Fruit fly (Drosophila melanogaster) whole organism, embryonic: ENCODE data around the gene Mtp.

Experiments used
- Antp ChIP-seq: fragments of 200-800 bp; sonication (Bioruptor generic); optimal IDR thresholded peaks from 3 replicates; lab custom pipeline; 2016; ENCODE audit warnings: missing biosample characterization, missing genetic modification characterization
- CG12071 ChIP-seq: fragments of 200-800 bp; sonication (Bioruptor generic); optimal IDR thresholded peaks from 3 replicates; lab custom pipeline; 2018; ENCODE audit warnings: missing biosample characterization, mild to moderate bottlenecking, missing genetic modification characterization
- CG12391 ChIP-seq: fragments of 200-800 bp; sonication (Bioruptor generic); optimal IDR thresholded peaks from 3 replicates; lab custom pipeline; 2018; ENCODE audit warnings: missing biosample characterization, mild to moderate bottlenecking, missing genetic modification characterization, moderate library complexity
- CG14441 ChIP-seq: fragments of 200-800 bp; sonication (Bioruptor generic); IDR thresholded peaks from 2 replicates; pipeline ENCODE4 v1.3.6; 2022; ENCODE audit warnings: missing biosample characterization, missing genetic modification characterization
- CG17328 ChIP-seq: fragments of 200-800 bp; sonication (Bioruptor generic); IDR thresholded peaks from 2 replicates; pipeline ENCODE4 v1.3.6; 2022; ENCODE audit warnings: missing biosample characterization, missing genetic modification characterization
- CG18262 ChIP-seq: fragments of 200-800 bp; optimal IDR thresholded peaks from 3 replicates; lab custom pipeline; 2019; ENCODE audit warnings: missing biosample characterization, mild to moderate bottlenecking, missing genetic modification characterization, moderate library complexity
- CG3726 ChIP-seq: fragments of 200-800 bp; sonication (Bioruptor generic); IDR thresholded peaks from 3 replicates; pipeline ENCODE4, ENCODE4 v1.3.6; 2022; ENCODE audit warnings: missing biosample characterization, missing genetic modification characterization
- CG3995 ChIP-seq: fragments of 200-800 bp; sonication (Bioruptor generic); optimal IDR thresholded peaks from 3 replicates; lab custom pipeline; 2016; ENCODE audit warnings: missing biosample characterization, missing genetic modification characterization
- CG5245 ChIP-seq: fragments of 200-800 bp; sonication (Bioruptor generic); optimal IDR thresholded peaks from 3 replicates; lab custom pipeline; 2016; ENCODE audit warnings: missing biosample characterization, missing genetic modification characterization
- CG6254 ChIP-seq: fragments of 200-800 bp; sonication (Bioruptor generic); optimal IDR thresholded peaks from 3 replicates; lab custom pipeline; 2017; ENCODE audit warnings: mild to moderate bottlenecking, missing biosample characterization, missing genetic modification reagents, missing genetic modification characterization
- CG6272 ChIP-seq: fragments of 200-800 bp; sonication (Bioruptor generic); IDR thresholded peaks from 2 replicates; pipeline ENCODE4 v1.3.6; 2022; ENCODE audit warnings: missing biosample characterization, missing genetic modification characterization
- CG7987 ChIP-seq: fragments of 200-800 bp; sonication (Bioruptor generic); optimal IDR thresholded peaks from 2 replicates; lab custom pipeline; 2018; ENCODE audit warnings: missing biosample characterization, mild to moderate bottlenecking, missing genetic modification characterization, moderate library complexity
- CG8924 ChIP-seq: fragments of 200-800 bp; optimal IDR thresholded peaks from 3 replicates; lab custom pipeline; 2019; ENCODE audit warnings: missing biosample characterization, mild to moderate bottlenecking, missing genetic modification characterization, moderate library complexity
- CG8944 ChIP-seq: fragments of 200-800 bp; sonication (Bioruptor generic); optimal IDR thresholded peaks from 3 replicates; lab custom pipeline; 2016; ENCODE audit warnings: missing biosample characterization, missing genetic modification characterization
- CG9797 ChIP-seq: fragments of 200-800 bp; sonication (Bioruptor generic); optimal IDR thresholded peaks from 3 replicates; lab custom pipeline; 2018; ENCODE audit warnings: missing biosample characterization, mild to moderate bottlenecking, missing genetic modification characterization
- CHES-1-like ChIP-seq: fragments of 200-800 bp; sonication (Bioruptor generic); optimal IDR thresholded peaks from 2 replicates; lab custom pipeline; 2016; ENCODE audit warnings: missing biosample characterization, missing genetic modification characterization
- D ChIP-seq, 2 experiments: fragments of 200-800 bp in 1 of 2; fragments of >200 bp in 1 of 2; sonication (Bioruptor generic) in 1 of 2; optimal IDR thresholded peaks; 2 replicates in 1 of 2; 3 replicates in 1 of 2; lab custom pipeline; 2017; ENCODE audit warnings: mild to moderate bottlenecking in 1 of 2, missing biosample characterization in 1 of 2, missing genetic modification characterization in 1 of 2, missing genetic modification reagents in 1 of 2
- Dfd ChIP-seq, 2 experiments: fragments of >200 bp; optimal IDR thresholded peaks; 2 replicates each; lab custom pipeline; 2017; ENCODE audit warnings: missing biosample characterization in 2 of 2, missing genetic modification characterization in 2 of 2
- Eip74EF ChIP-seq, 2 experiments: fragments of 200-800 bp in 1 of 2; fragments of >200 bp in 1 of 2; sonication (Bioruptor generic) in 1 of 2; optimal IDR thresholded peaks; 2 replicates each; lab custom pipeline; 2017 to 2019; ENCODE audit warnings: missing biosample characterization in 2 of 2, missing genetic modification characterization in 2 of 2, mild to moderate bottlenecking in 1 of 2, moderate library complexity in 1 of 2
- Elba2 ChIP-seq: fragments of 200-800 bp; sonication (Bioruptor generic); optimal IDR thresholded peaks from 3 replicates; lab custom pipeline; 2016; ENCODE audit warnings: missing biosample characterization, missing genetic modification characterization
- Ets97D ChIP-seq: fragments of 200-800 bp; sonication (Bioruptor generic); optimal IDR thresholded peaks from 3 replicates; lab custom pipeline; 2016; ENCODE audit warnings: missing biosample characterization, missing genetic modification characterization
- Fer2 ChIP-seq: fragments of 200-800 bp; sonication (Bioruptor generic); optimal IDR thresholded peaks from 2 replicates; lab custom pipeline; 2018; ENCODE audit warnings: missing biosample characterization, mild to moderate bottlenecking, missing genetic modification characterization, moderate library complexity
- Jarid2 ChIP-seq: fragments of 200-800 bp; sonication (Bioruptor generic); optimal IDR thresholded peaks from 3 replicates; lab custom pipeline; 2017; ENCODE audit warnings: mild to moderate bottlenecking, missing biosample characterization, missing genetic modification reagents, missing genetic modification characterization
- Med ChIP-seq: fragments of 200-800 bp; sonication (Bioruptor generic); peaks from one replicate; lab custom pipeline; 2016; ENCODE audit warnings: missing biosample characterization, missing genetic modification characterization, mild to moderate bottlenecking, inconsistent platforms, moderate library complexity
- Nf-YB ChIP-seq: fragments of 200-800 bp; sonication (Bioruptor generic); optimal IDR thresholded peaks from 3 replicates; lab custom pipeline; 2019; ENCODE audit warnings: missing biosample characterization, mild to moderate bottlenecking, missing genetic modification characterization, moderate library complexity
- Scr ChIP-seq: fragments of 200-800 bp; sonication (Bioruptor generic); IDR thresholded peaks from 2 replicates; pipeline ENCODE4 v1.3.6; 2022; ENCODE audit warnings: missing biosample characterization, missing genetic modification characterization; ENCODE audit not compliant: partially characterized antibody
- Spps ChIP-seq: fragments of 200-800 bp; sonication (Bioruptor generic); optimal IDR thresholded peaks from 2 replicates; lab custom pipeline; 2018; ENCODE audit warnings: missing biosample characterization, mild to moderate bottlenecking, missing genetic modification characterization
- Stat92E ChIP-seq, 3 experiments: fragments of >200 bp in 2 of 3; fragments of 200-800 bp in 1 of 3; sonication (Bioruptor generic) in 1 of 3; optimal IDR thresholded peaks; 2 replicates each; lab custom pipeline; 2017 to 2019; ENCODE audit warnings: missing biosample characterization in 3 of 3, missing genetic modification characterization in 3 of 3, mild to moderate bottlenecking in 1 of 3, moderate library complexity in 1 of 3
- TFAM ChIP-seq: fragments of 200-800 bp; sonication (Bioruptor generic); optimal IDR thresholded peaks from 2 replicates; lab custom pipeline; 2017; ENCODE audit warnings: missing biosample characterization, missing genetic modification characterization, inconsistent platforms
- Xrp1 ChIP-seq: fragments of 200-800 bp; sonication (Bioruptor generic); IDR thresholded peaks from 2 replicates; pipeline ENCODE4 v1.3.6; 2022; ENCODE audit warnings: missing biosample characterization, missing genetic modification characterization
- bsh ChIP-seq, 2 experiments: fragments of 200-800 bp; sonication (Bioruptor generic); optimal IDR thresholded peaks; 2 replicates each; lab custom pipeline; 2017 to 2018; ENCODE audit warnings: mild to moderate bottlenecking in 2 of 2, missing biosample characterization in 2 of 2, missing genetic modification characterization in 2 of 2, moderate library complexity in 1 of 2
- chif ChIP-seq, 2 experiments: fragments of 200-800 bp; sonication (Bioruptor generic); optimal IDR thresholded peaks; 3 replicates each; lab custom pipeline; 2016; ENCODE audit warnings: missing biosample characterization in 2 of 2, missing genetic modification characterization in 2 of 2
- ci ChIP-seq: fragments of 200-800 bp; sonication (Bioruptor generic); IDR thresholded peaks from 3 replicates; pipeline ENCODE4 v1.3.6; 2022; ENCODE audit warnings: missing biosample characterization, missing genetic modification characterization
- dmrt11E ChIP-seq: fragments of 200-800 bp; sonication (Bioruptor generic); optimal IDR thresholded peaks from 3 replicates; lab custom pipeline; 2018; ENCODE audit warnings: missing biosample characterization, mild to moderate bottlenecking, missing genetic modification characterization, moderate library complexity
- gro ChIP-seq: fragments of 200-800 bp; sonication (Bioruptor generic); optimal IDR thresholded peaks from 2 replicates; lab custom pipeline; 2016; ENCODE audit warnings: missing biosample characterization, missing genetic modification characterization
- her ChIP-seq: fragments of 200-800 bp; sonication (Bioruptor generic); optimal IDR thresholded peaks from 2 replicates; lab custom pipeline; 2016; ENCODE audit warnings: missing biosample characterization, missing genetic modification characterization
- hth ChIP-seq: fragments of >200 bp; optimal IDR thresholded peaks from 2 replicates; lab custom pipeline; 2017; ENCODE audit warnings: inconsistent platforms
- jigr1 ChIP-seq: fragments of 200-800 bp; sonication (Bioruptor generic); IDR thresholded peaks from 3 replicates; pipeline ENCODE4 v1.3.6; 2022; ENCODE audit warnings: missing biosample characterization, missing genetic modification characterization
- jing ChIP-seq: fragments of 200-800 bp; sonication (Bioruptor generic); optimal IDR thresholded peaks from 2 replicates; lab custom pipeline; 2018; ENCODE audit warnings: missing biosample characterization, mild to moderate bottlenecking, missing genetic modification characterization
- knrl ChIP-seq: fragments of 200-800 bp; sonication (Bioruptor generic); IDR thresholded peaks from 3 replicates; pipeline ENCODE4 v1.3.6; 2022; ENCODE audit warnings: missing biosample characterization, missing genetic modification characterization; ENCODE audit not compliant: partially characterized antibody
- lbe ChIP-seq: fragments of 200-800 bp; sonication (Bioruptor generic); optimal IDR thresholded peaks from 2 replicates; lab custom pipeline; 2016; ENCODE audit warnings: missing biosample characterization, mild to moderate bottlenecking, missing genetic modification characterization
- mam ChIP-seq: fragments of 200-800 bp; sonication (Bioruptor generic); optimal IDR thresholded peaks from 3 replicates; lab custom pipeline; 2016; ENCODE audit warnings: missing biosample characterization, missing genetic modification characterization
- otp ChIP-seq: fragments of 200-800 bp; sonication (Bioruptor generic); IDR thresholded peaks from 3 replicates; pipeline ENCODE4, ENCODE4 v1.3.6; 2022; ENCODE audit warnings: missing biosample characterization, missing genetic modification characterization
- pros ChIP-seq: fragments of 200-800 bp; sonication (Bioruptor generic); optimal IDR thresholded peaks from 3 replicates; lab custom pipeline; 2019; ENCODE audit warnings: missing biosample characterization, mild to moderate bottlenecking, missing genetic modification characterization, moderate library complexity
- rib ChIP-seq: fragments of 200-800 bp; sonication (Bioruptor generic); IDR thresholded peaks from 2 replicates; pipeline ENCODE4 v1.3.6; 2022; ENCODE audit warnings: missing biosample characterization, missing genetic modification characterization
- sim ChIP-seq: fragments of 200-800 bp; sonication (Bioruptor generic); IDR thresholded peaks from 2 replicates; pipeline ENCODE4 v1.3.6; 2022; ENCODE audit warnings: missing biosample characterization, missing genetic modification characterization
- slp2 ChIP-seq: fragments of 200-800 bp; sonication (Bioruptor generic); optimal IDR thresholded peaks from 2 replicates; lab custom pipeline; 2016; ENCODE audit warnings: missing biosample characterization, missing genetic modification characterization
- stwl ChIP-seq: fragments of 200-800 bp; sonication (Bioruptor generic); optimal IDR thresholded peaks from 3 replicates; lab custom pipeline; 2018; ENCODE audit warnings: missing biosample characterization, mild to moderate bottlenecking, missing genetic modification characterization, moderate library complexity
- wdn ChIP-seq: fragments of 200-800 bp; sonication (Bioruptor generic); IDR thresholded peaks from 2 replicates; pipeline ENCODE4 v1.3.6; 2022; ENCODE audit warnings: missing biosample characterization, missing genetic modification characterization

The Mtp gene

dm6 chr2L:20881353-20882079 is 41.2 kb downstream of the Mtp start (continued):
- TF ChIP-seq CG3995 (GFP tag; lab: Kevin White, UChicago) (no peak), CG6254 (no peak), CG8924 (tag; lab: Kevin White, UChicago) (no peak), otp (GFP tag; lab: Robert Waterston, UW) (peak; percentile 48; the same call in 1 of the 3 replicates), Ets97D (GFP tag; lab: Kevin White, UChicago) (no peak), Stat92E (GFP tag; optimal IDR thresholded peaks at IDR 0.05; lab: Kevin White, UChicago) (no peak), jigr1 (GFP tag; lab: Robert Waterston, UW) (no peak), Scr (no peak), her (peak; percentile 39), Nf-YB (GFP tag; lab: Kevin White, UChicago) (no peak), CG5245 (GFP tag; lab: Kevin White, UChicago) (no peak), CG9797 (GFP tag; lab: Kevin White, UChicago) (no peak), bsh (GFP tag; optimal IDR thresholded peaks at IDR 0.05; lab: Kevin White, UChicago) (peak in 1 of 2 experiments; percentile 22), Fer2 (tag; lab: Kevin White, UChicago) (no peak), CG12071 (no peak), dmrt11E (tag; lab: Kevin White, UChicago) (no peak), Xrp1 (peak; percentile 37; the same call in 1 of the 2 replicates), CG7987 (GFP tag; lab: Kevin White, UChicago) (no peak), pros (no peak), Jarid2 (GFP tag; lab: Kevin White, UChicago) (no peak), D (optimal IDR thresholded peaks at IDR 0.05; lab: Kevin White, UChicago) (no peak), D (GFP tag; optimal IDR thresholded peaks at IDR 0.05; lab: Kevin White, UChicago) (no peak), TFAM (no peak), CG6272 (GFP tag; lab: Robert Waterston, UW) (no peak), lbe (GFP tag; lab: Kevin White, UChicago) (peak; percentile 29), CG8944 (GFP tag; lab: Kevin White, UChicago) (peak; percentile 40), CG3726 (GFP tag; lab: Robert Waterston, UW) (no peak), CHES-1-like (peak; percentile 9), Spps (tag; lab: Kevin White, UChicago) (no peak), hth (no peak), stwl (no peak), sim (no peak), CG18262 (tag; lab: Kevin White, UChicago) (peak; percentile 13), ci (GFP tag; lab: Robert Waterston, UW) (peak; percentile 60; the same call in 1 of the 3 replicates), Eip74EF (GFP tag; optimal IDR thresholded peaks at IDR 0.05; lab: Kevin White, UChicago) (peak in 1 of 2 experiments; percentile 83), knrl (GFP tag; lab: Robert Waterston, UW) (no peak), Med (GFP tag; lab: Kevin White, UChicago) (peak; percentile 94), Antp (GFP tag; lab: Kevin White, UChicago) (peak; percentile 67), wdn (GFP tag; lab: Robert Waterston, UW) (peak; percentile 63), CG14441 (GFP tag; lab: Robert Waterston, UW) (0 out of 2 replicates have a peak, but pooled peaks have one; percentile 55), gro (GFP tag; lab: Kevin White, UChicago) (peak; percentile 67), CG12391 (tag; lab: Kevin White, UChicago) (no peak), slp2 (GFP tag; lab: Kevin White, UChicago) (no peak), rib (GFP tag; lab: Robert Waterston, UW) (peak; percentile 74), Elba2 (GFP tag; lab: Kevin White, UChicago) (no peak), chif (GFP tag; optimal IDR thresholded peaks at IDR 0.05; lab: Kevin White, UChicago) (no peak), jing (GFP tag; lab: Kevin White, UChicago) (no peak), Dfd (GFP tag; optimal IDR thresholded peaks at IDR 0.05; lab: Kevin White, UChicago) (no peak), CG17328 (GFP tag; lab: Robert Waterston, UW) (peak; percentile 48), mam (GFP tag; lab: Kevin White, UChicago) (peak; percentile 79)
